Fruit fly (Drosophila melanogaster) whole organism, pupa: ENCODE data around the gene Srg3.

Experiments
- CG13204 ChIP-seq: fragments of 200-800 bp; sonication (Bioruptor generic); optimal IDR thresholded peaks from 2 replicates; lab custom pipeline; 2018; ENCODE audit warnings: missing biosample characterization, mild to moderate bottlenecking, missing genetic modification characterization, moderate library complexity
- CG17806 ChIP-seq: fragments of 200-800 bp; sonication (Bioruptor generic); optimal IDR thresholded peaks from 2 replicates; lab custom pipeline; 2018; ENCODE audit warnings: missing biosample characterization, mild to moderate bottlenecking, missing genetic modification characterization, moderate library complexity
- CG32121 ChIP-seq: fragments of 200-800 bp; sonication (Bioruptor generic); IDR thresholded peaks from 2 replicates; pipeline ENCODE4 v1.3.6; 2022; ENCODE audit warnings: missing biosample characterization, missing genetic modification characterization
- CG9948 ChIP-seq: fragments of 200-800 bp; sonication (Bioruptor generic); optimal IDR thresholded peaks from 2 replicates; lab custom pipeline; 2018; ENCODE audit warnings: missing biosample characterization, mild to moderate bottlenecking, missing genetic modification characterization, moderate library complexity
- Pif1A ChIP-seq: fragments of 200-800 bp; sonication (Bioruptor generic); optimal IDR thresholded peaks from 3 replicates; lab custom pipeline; 2016; ENCODE audit warnings: missing biosample characterization, missing genetic modification characterization
- gl ChIP-seq: fragments of 200-800 bp; sonication (Bioruptor generic); optimal IDR thresholded peaks from 2 replicates; lab custom pipeline; 2018; ENCODE audit warnings: missing biosample characterization, mild to moderate bottlenecking, missing genetic modification characterization

dm6 chr3L:9410030-9410589, 32.9 kb upstream of the Srg3 start:
- TF ChIP-seq CG32121 (GFP tag; lab: Robert Waterston, UW) (no peak), CG17806 (tag; lab: Kevin White, UChicago) (no peak), CG9948 (tag; lab: Kevin White, UChicago) (no peak), gl (tag; lab: Kevin White, UChicago) (no peak), Pif1A (GFP tag; lab: Kevin White, UChicago) (no peak), CG13204 (no peak)
